Worm (Caenorhabditis elegans) whole organism, L2 larva: ENCODE data around the gene lipl-6.

Experiments
- C34F6.9 ChIP-seq: fragments of 150-350 bp; optimal IDR thresholded peaks from 2 replicates; lab custom pipeline; 2014; ENCODE audit warnings: missing biosample characterization, missing genetic modification characterization
- F13H6.1 ChIP-seq: sonication (generic microtip); optimal IDR thresholded peaks from 2 replicates; lab custom pipeline; 2016; ENCODE audit warnings: missing genetic modification characterization, missing compliant biosample characterization
- R02D3.7 ChIP-seq: fragments of 150-350 bp; optimal IDR thresholded peaks from 2 replicates; lab custom pipeline; 2014; ENCODE audit warnings: missing biosample characterization, missing genetic modification characterization
- ZK546.5 ChIP-seq: sonication (generic microtip); optimal IDR thresholded peaks from 2 replicates; lab custom pipeline; 2017; ENCODE audit warnings: missing biosample characterization, missing genetic modification characterization
- blmp-1 ChIP-seq: sonication (generic microtip); optimal IDR thresholded peaks from 2 replicates; lab custom pipeline; 2017; ENCODE audit warnings: missing genetic modification characterization, mild to moderate bottlenecking, missing compliant biosample characterization, antibody characterized with exemption, moderate library complexity; ENCODE audit not compliant: insufficient read depth
- ceh-16 ChIP-seq: fragments of 150-350 bp; optimal IDR thresholded peaks from 2 replicates; lab custom pipeline; 2014; ENCODE audit warnings: missing biosample characterization, missing genetic modification characterization
- crh-2 ChIP-seq: sonication (generic microtip); optimal IDR thresholded peaks from 2 replicates; lab custom pipeline; 2017; ENCODE audit warnings: missing biosample characterization, missing genetic modification characterization
- egl-27 ChIP-seq: sonication (generic microtip); optimal IDR thresholded peaks from 3 replicates; lab custom pipeline; 2017; ENCODE audit warnings: missing biosample characterization, missing genetic modification reagents, missing genetic modification characterization
- elt-1 ChIP-seq: fragments of 150-350 bp; optimal IDR thresholded peaks from 2 replicates; lab custom pipeline; 2014; ENCODE audit warnings: missing biosample characterization, missing genetic modification characterization
- elt-3 ChIP-seq: sonication (generic microtip); optimal IDR thresholded peaks from 2 replicates; lab custom pipeline; 2017; ENCODE audit warnings: missing biosample characterization, missing genetic modification characterization
- gmeb-1 ChIP-seq: fragments of 150-350 bp; optimal IDR thresholded peaks from 2 replicates; lab custom pipeline; 2014; ENCODE audit warnings: missing biosample characterization, missing genetic modification characterization
- lin-39 ChIP-seq: fragments of 150-350 bp; optimal IDR thresholded peaks from 2 replicates; lab custom pipeline; 2014; ENCODE audit warnings: missing biosample characterization, missing genetic modification reagents, missing genetic modification characterization
- lsy-2 ChIP-seq, 2 experiments: fragments of 150-350 bp in 1 of 2; sonication (generic microtip) in 1 of 2; optimal IDR thresholded peaks; 2 replicates each; lab custom pipeline; 2014 to 2017; ENCODE audit warnings: missing biosample characterization in 2 of 2, missing genetic modification characterization in 2 of 2
- mbf-1 ChIP-seq: sonication (generic microtip); optimal IDR thresholded peaks from 2 replicates; lab custom pipeline; 2017; ENCODE audit warnings: missing biosample characterization, missing genetic modification characterization
- mdl-1 ChIP-seq, 2 experiments: fragments of 150-350 bp in 1 of 2; sonication (generic microtip) in 1 of 2; optimal IDR thresholded peaks; 2 replicates each; lab custom pipeline; 2017; ENCODE audit warnings: missing biosample characterization in 2 of 2, missing genetic modification characterization in 2 of 2
- nhr-10 ChIP-seq: sonication (generic microtip); optimal IDR thresholded peaks from 2 replicates; lab custom pipeline; 2017; ENCODE audit warnings: missing biosample characterization, missing genetic modification characterization
- nhr-11 ChIP-seq: fragments of 150-350 bp; optimal IDR thresholded peaks from 2 replicates; lab custom pipeline; 2014; ENCODE audit warnings: missing biosample characterization, missing genetic modification characterization
- nhr-12 ChIP-seq: fragments of 150-350 bp; optimal IDR thresholded peaks from 2 replicates; lab custom pipeline; 2014; ENCODE audit warnings: missing biosample characterization, missing genetic modification characterization
- nhr-129 ChIP-seq: fragments of 150-350 bp; optimal IDR thresholded peaks from 2 replicates; lab custom pipeline; 2014; ENCODE audit warnings: missing biosample characterization, missing genetic modification characterization
- nhr-21 ChIP-seq: fragments of 150-350 bp; optimal IDR thresholded peaks from 2 replicates; lab custom pipeline; 2014; ENCODE audit warnings: missing biosample characterization, missing genetic modification characterization
- nhr-23 ChIP-seq: fragments of 150-350 bp; optimal IDR thresholded peaks from 2 replicates; lab custom pipeline; 2014; ENCODE audit warnings: missing biosample characterization, missing genetic modification reagents, missing genetic modification characterization
- nhr-25 ChIP-seq: fragments of 150-350 bp; sonication (generic microtip); optimal IDR thresholded peaks from 3 replicates; lab custom pipeline; 2014; ENCODE audit warnings: missing biosample characterization, missing genetic modification characterization
- sem-4 ChIP-seq: fragments of 150-350 bp; optimal IDR thresholded peaks from 2 replicates; lab custom pipeline; 2014; ENCODE audit warnings: missing biosample characterization, missing genetic modification reagents, missing genetic modification characterization
- skn-1 ChIP-seq: sonication (generic microtip); optimal IDR thresholded peaks from 2 replicates; lab custom pipeline; 2017; ENCODE audit warnings: missing biosample characterization, missing genetic modification characterization
- sma-3 ChIP-seq: sonication (generic microtip); optimal IDR thresholded peaks from 2 replicates; lab custom pipeline; 2016; ENCODE audit warnings: missing genetic modification reagents, missing genetic modification characterization, missing compliant biosample characterization
- sma-9 ChIP-seq, 2 experiments: fragments of 150-350 bp in 1 of 2; sonication (generic microtip) in 1 of 2; optimal IDR thresholded peaks; 2 replicates each; lab custom pipeline; 2014 to 2016; ENCODE audit warnings: missing genetic modification characterization in 2 of 2, mild to moderate bottlenecking in 1 of 2, missing biosample characterization in 1 of 2, missing compliant biosample characterization in 1 of 2, missing genetic modification reagents in 1 of 2, moderate library complexity in 1 of 2
- unc-39 ChIP-seq: fragments of 150-350 bp; optimal IDR thresholded peaks from 2 replicates; lab custom pipeline; 2014; ENCODE audit warnings: missing biosample characterization, missing genetic modification characterization
- unc-55 ChIP-seq: fragments of 150-350 bp; sonication (generic microtip); optimal IDR thresholded peaks from 3 replicates; lab custom pipeline; 2014; ENCODE audit warnings: missing biosample characterization, missing genetic modification reagents, missing genetic modification characterization
- zag-1 ChIP-seq: fragments of 150-350 bp; optimal IDR thresholded peaks from 2 replicates; lab custom pipeline; 2014; ENCODE audit warnings: missing biosample characterization, missing genetic modification characterization
- ztf-1 ChIP-seq: fragments of 200-800 bp; sonication (Bioruptor generic); conservative IDR thresholded peaks from 2 replicates; pipeline ENCODE4 v1.3.6; 2022; ENCODE audit warnings: missing genetic modification characterization, missing compliant biosample characterization
- ztf-11 ChIP-seq: sonication (generic microtip); optimal IDR thresholded peaks from 2 replicates; lab custom pipeline; 2017; ENCODE audit warnings: missing biosample characterization, missing genetic modification characterization
- ztf-4 ChIP-seq: fragments of 150-350 bp; optimal IDR thresholded peaks from 2 replicates; lab custom pipeline; 2014; ENCODE audit warnings: missing biosample characterization, missing genetic modification characterization

Gene lipl-6

ce11 chrV:6956237-6956636 is 22.1 kb upstream of the lipl-6 start, which contains the start of gene mec-1:
Gene mec-1 (plus strand): TSS chrV:6956537.
- TF ChIP-seq nhr-12 (tag; lab: Kevin White, UChicago) = no peak
- TF ChIP-seq sem-4 (tag; lab: Kevin White, UChicago) = no peak
- TF ChIP-seq ceh-16 = no peak
- no peak for TF ChIP-seq R02D3.7 (tag; lab: Kevin White, UChicago)
- no peak for TF ChIP-seq elt-1 (tag; lab: Kevin White, UChicago)
- no peak for TF ChIP-seq nhr-10 (tag; lab: Kevin White, UChicago)
- no peak for TF ChIP-seq ztf-11 (tag; lab: Kevin White, UChicago)
- TF ChIP-seq nhr-11 (tag; lab: Kevin White, UChicago) = no peak
- no peak for TF ChIP-seq lsy-2 (tag; optimal IDR thresholded peaks at IDR 0.05; lab: Kevin White, UChicago)
- no peak for TF ChIP-seq nhr-129 (tag; lab: Kevin White, UChicago)
- TF ChIP-seq nhr-23 (tag; lab: Kevin White, UChicago) = no peak
- TF ChIP-seq nhr-21 = no peak
- no peak for TF ChIP-seq sma-3 (GFP tag; lab: Kevin White, UChicago)
- no peak for TF ChIP-seq C34F6.9
- TF ChIP-seq crh-2 (tag; lab: Kevin White, UChicago) = no peak
- TF ChIP-seq elt-3 = no peak
- no peak for TF ChIP-seq skn-1

ce11 chrV:6953797-6954196 is 19.7 kb upstream of the lipl-6 start, which contains the start of gene srg-31:
Gene srg-31 (minus strand): TSS chrV:6953897.
- TF ChIP-seq nhr-23 (tag; lab: Kevin White, UChicago) = no peak

- no peak for TF ChIP-seq skn-1
- TF ChIP-seq egl-27 (tag; lab: Kevin White, UChicago) = no peak
- TF ChIP-seq mbf-1 (tag; lab: Kevin White, UChicago) = no peak
- no peak for TF ChIP-seq R02D3.7 (tag; lab: Kevin White, UChicago)
- no peak for TF ChIP-seq ztf-4 (tag; lab: Kevin White, UChicago)
- no peak for TF ChIP-seq elt-3
- no peak for TF ChIP-seq nhr-10 (tag; lab: Kevin White, UChicago)
- no peak for TF ChIP-seq zag-1
- no peak for TF ChIP-seq mdl-1 (tag; optimal IDR thresholded peaks at IDR 0.05; lab: Kevin White, UChicago)
- no peak for TF ChIP-seq unc-39 (tag; lab: Kevin White, UChicago)
- TF ChIP-seq ZK546.5 (tag; lab: Kevin White, UChicago) = no peak
Measured at ce11 chrV:6951306-6951705, 17.2 kb upstream of the lipl-6 start, which contains the start of gene T07H8.11. Gene T07H8.11 (minus strand): TSS chrV:6951406.

- TF ChIP-seq mbf-1 (tag; lab: Kevin White, UChicago) (no peak), R02D3.7 (tag; lab: Kevin White, UChicago) (no peak), ztf-1 (no peak), gmeb-1 (tag; lab: Kevin White, UChicago) (no peak), elt-1 (tag; lab: Kevin White, UChicago) (no peak), nhr-12 (tag; lab: Kevin White, UChicago) (no peak), nhr-11 (tag; lab: Kevin White, UChicago) (no peak), blmp-1 (no peak), mdl-1 (tag; optimal IDR thresholded peaks at IDR 0.05; lab: Kevin White, UChicago) (no peak), ztf-11 (tag; lab: Kevin White, UChicago) (no peak), nhr-25 (no peak), unc-55 (GFP tag; lab: Kevin White, UChicago) (no peak), nhr-21 (no peak), zag-1 (no peak), ceh-16 (no peak), egl-27 (tag; lab: Kevin White, UChicago) (no peak), sma-9 (GFP tag; optimal IDR thresholded peaks at IDR 0.05; lab: Kevin White, UChicago) (no peak), sma-9 (tag; optimal IDR thresholded peaks at IDR 0.05; lab: Kevin White, UChicago) (no peak)
Measured at ce11 chrV:6949770-6950169, 15.7 kb upstream of the lipl-6 start, which contains the start of gene Y57E12B.11. Gene Y57E12B.11 (minus strand): TSS chrV:6949870.

ce11 chrV:6948225-6948624 is 14.1 kb upstream of the lipl-6 start, which contains the start of gene Y57E12B.1:
Gene Y57E12B.1 (plus strand): TSS chrV:6948525.
- no peak for TF ChIP-seq F13H6.1
- TF ChIP-seq mbf-1 (tag; lab: Kevin White, UChicago) = no peak
- TF ChIP-seq mdl-1 (tag; optimal IDR thresholded peaks at IDR 0.05; lab: Kevin White, UChicago) = no peak
- no peak for TF ChIP-seq nhr-11 (tag; lab: Kevin White, UChicago)
- TF ChIP-seq ztf-1 = no peak
- no peak for TF ChIP-seq R02D3.7 (tag; lab: Kevin White, UChicago)
- no peak for TF ChIP-seq sma-3 (GFP tag; lab: Kevin White, UChicago)
- no peak for TF ChIP-seq nhr-23 (tag; lab: Kevin White, UChicago)
- TF ChIP-seq lin-39 = no peak
